Fruit fly (Drosophila melanogaster): ENCODE measurements around the gene HP4.

The HP4 gene

DNA sequence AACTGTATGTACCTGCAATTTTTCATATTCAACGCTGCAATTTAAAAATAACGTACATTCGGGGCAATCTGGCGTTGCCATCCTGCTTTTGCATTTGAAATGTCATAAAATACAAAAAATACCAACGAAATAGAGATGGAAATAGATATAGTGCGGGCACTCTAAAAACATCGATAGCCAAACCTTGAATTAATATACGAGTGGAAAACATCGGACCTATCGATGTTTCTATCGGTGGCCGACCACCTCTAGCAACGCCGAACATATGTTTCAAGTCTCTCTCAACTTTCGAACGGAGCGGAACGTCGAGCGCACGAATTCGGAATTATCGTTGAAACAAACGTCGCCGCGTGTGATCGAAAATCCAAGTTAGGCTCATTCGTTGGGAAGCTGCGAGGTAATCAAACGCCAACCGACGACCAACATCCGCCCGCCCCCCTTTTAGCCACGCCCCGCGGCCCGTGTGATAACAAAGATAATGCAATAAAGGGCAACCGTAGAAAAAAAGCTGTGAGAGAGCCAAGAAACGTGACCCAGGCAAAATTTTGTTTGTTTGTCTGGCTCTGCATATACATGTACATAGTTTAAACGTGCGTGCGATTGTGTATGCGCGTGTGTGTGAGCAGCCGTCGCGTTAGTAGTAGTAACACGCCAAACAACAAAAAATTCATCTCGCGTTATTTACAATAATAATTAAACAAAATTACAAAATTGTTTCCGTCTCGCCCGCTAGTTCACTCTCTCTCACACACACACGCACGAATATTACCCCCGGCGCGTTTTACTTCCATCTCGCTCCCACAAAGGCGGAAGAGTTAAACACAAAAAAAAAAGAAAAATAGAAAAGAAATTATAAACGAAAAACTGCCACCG lies 3.1 kb upstream of the HP4 start, which contains the start of gene nmo (continued):
- TF ChIP-seq Aef1 (GFP tag; IDR thresholded peaks at IDR 0.05) (no peak), CG18619 (GFP tag; optimal IDR thresholded peaks at IDR 0.05) (no peak), sens (GFP tag) (peak; percentile 74), CG12236 (GFP tag; optimal IDR thresholded peaks at IDR 0.05) (no peak), vfl (GFP tag; optimal IDR thresholded peaks at IDR 0.05) (no peak), Oli (tag; optimal IDR thresholded peaks at IDR 0.05) (peak; percentile 9), CG10431 (GFP tag; optimal IDR thresholded peaks at IDR 0.05) (no peak), CG16863 (GFP tag; optimal IDR thresholded peaks at IDR 0.05) (no peak), gfzf (GFP tag; optimal IDR thresholded peaks at IDR 0.05) (peak; percentile 59), hth (optimal IDR thresholded peaks at IDR 0.05) (no peak), NC2β (GFP tag; optimal IDR thresholded peaks at IDR 0.05) (no peak), CG31224 (GFP tag; IDR thresholded peaks at IDR 0.05) (no peak), tup (GFP tag; optimal IDR thresholded peaks at IDR 0.05) (no peak), sisA (GFP tag; IDR thresholded peaks at IDR 0.05) (no peak), CG31365 (tag; optimal IDR thresholded peaks at IDR 0.05) (peak; percentile 24), yki (optimal IDR thresholded peaks at IDR 0.05) (no peak), ken (GFP tag; IDR thresholded peaks at IDR 0.05) (no peak), bowl (GFP tag; IDR thresholded peaks at IDR 0.05) (no peak), H2.0 (GFP tag; IDR thresholded peaks at IDR 0.05) (no peak), CG4617 (GFP tag; optimal IDR thresholded peaks at IDR 0.05; ENCODE audit: borderline replicate concordance) (no peak), CG10321 (GFP tag; IDR thresholded peaks at IDR 0.05) (no peak), CG7556 (GFP tag; optimal IDR thresholded peaks at IDR 0.05) (peak; percentile 22), CG6813 (GFP tag; optimal IDR thresholded peaks at IDR 0.05) (no peak), cwo (GFP tag; optimal IDR thresholded peaks at IDR 0.05) (peak; percentile 99), CG8924 (tag; optimal IDR thresholded peaks at IDR 0.05) (peak; percentile 52), CG2120 (GFP tag; optimal IDR thresholded peaks at IDR 0.05) (no peak), PHDP (tag; optimal IDR thresholded peaks at IDR 0.05) (peak; percentile 9), ato (GFP tag; IDR thresholded peaks at IDR 0.05; ENCODE audit: partially characterized antibody) (no peak), Sox102F (GFP tag; optimal IDR thresholded peaks at IDR 0.05) (no peak), Dip3 (GFP tag; optimal IDR thresholded peaks at IDR 0.05) (no peak), CG30403 (GFP tag; optimal IDR thresholded peaks at IDR 0.05) (no peak), pita (GFP tag; optimal IDR thresholded peaks at IDR 0.05) (no peak), tll (GFP tag; optimal IDR thresholded peaks at IDR 0.05) (no peak), CG18476 (GFP tag; optimal IDR thresholded peaks at IDR 0.05) (no peak), nerfin-2 (GFP tag; IDR thresholded peaks at IDR 0.05; ENCODE audit: partially characterized antibody) (no peak), CG10209 (GFP tag; optimal IDR thresholded peaks at IDR 0.05) (no peak), gt (GFP tag; IDR thresholded peaks at IDR 0.05) (no peak), CrebB (tag; optimal IDR thresholded peaks at IDR 0.05) (peak; percentile 14), Asciz (GFP tag; optimal IDR thresholded peaks at IDR 0.05) (no peak), oc (tag; optimal IDR thresholded peaks at IDR 0.05) (no peak), pb (GFP tag; optimal IDR thresholded peaks at IDR 0.05) (peak; percentile 4), sna (GFP tag; IDR thresholded peaks at IDR 0.05; ENCODE audit: partially characterized antibody) (no peak), Hsf (GFP tag; optimal IDR thresholded peaks at IDR 0.05) (no peak), Max (GFP tag; optimal IDR thresholded peaks at IDR 0.05) (peak; percentile 5), sob (GFP tag; IDR thresholded peaks at IDR 0.05) (no peak), CG3407 (GFP tag; optimal IDR thresholded peaks at IDR 0.05) (no peak), rib (GFP tag; IDR thresholded peaks at IDR 0.05) (no peak), ranshi (GFP tag; IDR thresholded peaks at IDR 0.05) (no peak), usp (GFP tag; optimal IDR thresholded peaks at IDR 0.05) (no peak), Bgb (GFP tag; IDR thresholded peaks at IDR 0.05; ENCODE audit: partially characterized antibody) (no peak)

All from whole organism, embryonic.